Worm (Caenorhabditis elegans) whole organism, late embryonic: ENCODE measurements around the gene R05H5.3.

Source experiments
- T23F11.4 ChIP-seq: fragments of 200-800 bp; sonication (Bioruptor generic); optimal IDR thresholded peaks from 2 replicates; lab custom pipeline; 2018; ENCODE audit warnings: mild to moderate bottlenecking, missing genetic modification characterization, missing compliant biosample characterization
- ama-1 ChIP-seq: fragments of 150-350 bp; optimal IDR thresholded peaks from 2 replicates; lab custom pipeline; 2014
- ceh-22 ChIP-seq: sonication (generic microtip); optimal IDR thresholded peaks from 2 replicates; lab custom pipeline; 2017; ENCODE audit warnings: missing biosample characterization, missing genetic modification characterization
- ceh-31 ChIP-seq: sonication (generic microtip); optimal IDR thresholded peaks from 2 replicates; lab custom pipeline; 2016; ENCODE audit warnings: missing genetic modification characterization, missing compliant biosample characterization
- ceh-9 ChIP-seq: sonication (generic microtip); optimal IDR thresholded peaks from 2 replicates; lab custom pipeline; 2016; ENCODE audit warnings: mild to moderate bottlenecking, missing genetic modification characterization, inconsistent platforms, missing compliant biosample characterization
- dmd-4 ChIP-seq: sonication (generic microtip); optimal IDR thresholded peaks from 2 replicates; lab custom pipeline; 2016; ENCODE audit warnings: borderline replicate concordance, missing genetic modification characterization, missing compliant biosample characterization
- fax-1 ChIP-seq: sonication (generic microtip); optimal IDR thresholded peaks from 2 replicates; lab custom pipeline; 2016; ENCODE audit warnings: missing genotype, missing genetic modification characterization, missing compliant biosample characterization
- hlh-30 ChIP-seq: sonication (generic microtip); optimal IDR thresholded peaks from 2 replicates; lab custom pipeline; 2017; ENCODE audit warnings: antibody characterized with exemption, missing genetic modification characterization, missing compliant biosample characterization; ENCODE audit not compliant: insufficient read depth
- nfya-1 ChIP-seq: sonication (generic microtip); optimal IDR thresholded peaks from 2 replicates; lab custom pipeline; 2017; ENCODE audit warnings: missing genetic modification characterization, mild to moderate bottlenecking, missing compliant biosample characterization, antibody characterized with exemption, moderate library complexity
- nhr-232 ChIP-seq: sonication (generic microtip); optimal IDR thresholded peaks from 2 replicates; lab custom pipeline; 2016; ENCODE audit warnings: missing genetic modification characterization, missing compliant biosample characterization
- pha-4 ChIP-seq: fragments of 150-350 bp; optimal IDR thresholded peaks from 2 replicates; lab custom pipeline; 2018; ENCODE audit warnings: missing biosample characterization, missing genetic modification reagents, missing genetic modification characterization
- ref-2 ChIP-seq: sonication (generic microtip); optimal IDR thresholded peaks from 2 replicates; lab custom pipeline; 2016; ENCODE audit warnings: missing genetic modification characterization, missing compliant biosample characterization

ce11 chrII:10187808-10188207 is 9.6 kb upstream of the R05H5.3 start, which contains the start of gene srd-2:
- no peak for TF ChIP-seq ceh-31 (tag; lab: Kevin White, UChicago)
- TF ChIP-seq fax-1 (tag; lab: Kevin White, UChicago): no peak
- TF ChIP-seq ama-1 (lab: Kevin White, UChicago): no peak
- TF ChIP-seq pha-4 (tag; lab: Kevin White, UChicago): no peak
- no peak for TF ChIP-seq nhr-232 (tag; lab: Kevin White, UChicago)
- TF ChIP-seq hlh-30 (tag; lab: Kevin White, UChicago): no peak
- TF ChIP-seq T23F11.4 (GFP tag; lab: Kevin White, UChicago): no peak
- TF ChIP-seq ceh-22 (tag; lab: Kevin White, UChicago): no peak
- TF ChIP-seq dmd-4 (tag; lab: Kevin White, UChicago): no peak
- TF ChIP-seq nfya-1 (tag; lab: Kevin White, UChicago): no peak
- no peak for TF ChIP-seq ref-2 (tag; lab: Kevin White, UChicago)
- no peak for TF ChIP-seq ceh-9
